Fruit fly (Drosophila melanogaster): ENCODE measurements around the gene noi.

noi gene

DNA sequence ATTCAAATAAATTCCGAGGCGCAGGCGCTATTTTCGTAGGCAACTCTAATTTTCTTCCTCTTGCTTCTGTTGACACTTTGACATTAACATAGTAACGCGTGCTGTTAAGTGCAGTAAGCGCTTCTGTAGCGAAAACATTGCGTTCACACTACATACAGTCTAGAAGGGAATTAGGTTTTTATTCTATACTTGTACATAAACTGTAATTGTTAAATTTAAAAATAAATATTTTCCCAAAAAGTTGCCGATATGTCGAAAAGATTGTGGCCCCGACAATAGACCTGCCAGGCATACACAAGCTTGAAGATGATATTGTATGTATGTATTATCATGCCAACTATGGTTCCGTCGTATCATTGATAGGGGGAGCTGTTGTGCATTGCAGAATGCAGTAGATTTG lies 15.2 kb upstream of the noi start, which contains the start of gene asl (continued):
- TF ChIP-seq CG42726 (GFP tag; IDR thresholded peaks at IDR 0.05; ENCODE audit: partially characterized antibody) (no peak), CG1832 (GFP tag; optimal IDR thresholded peaks at IDR 0.05) (no peak), jing (GFP tag; optimal IDR thresholded peaks at IDR 0.05) (no peak), CG17385 (GFP tag; optimal IDR thresholded peaks at IDR 0.05) (peak; percentile 99), Drgx (GFP tag; IDR thresholded peaks at IDR 0.05) (peak; percentile 34; the same call in 1 of the 2 replicates), Hr3 (GFP tag; optimal IDR thresholded peaks at IDR 0.05) (peak; percentile 64), Fer3 (tag; optimal IDR thresholded peaks at IDR 0.05) (peak; percentile 60), D19A (tag; optimal IDR thresholded peaks at IDR 0.05) (peak; percentile 60), gcm2 (GFP tag; optimal IDR thresholded peaks at IDR 0.05) (no peak), CTCF (GFP tag; optimal IDR thresholded peaks at IDR 0.05) (peak; percentile 94), Asciz (GFP tag; optimal IDR thresholded peaks at IDR 0.05) (peak; percentile 36), CG15479 (GFP tag; optimal IDR thresholded peaks at IDR 0.05) (peak; percentile 41), slp2 (GFP tag; optimal IDR thresholded peaks at IDR 0.05) (no peak), Hr51 (GFP tag; optimal IDR thresholded peaks at IDR 0.05) (no peak), lola (GFP tag; optimal IDR thresholded peaks at IDR 0.05) (peak in 2 of 3 experiments; percentile 71 to 98), CG17361 (GFP tag; IDR thresholded peaks at IDR 0.05) (peak; percentile 83), NfI (GFP tag; optimal IDR thresholded peaks at IDR 0.05) (peak; percentile 71), tin (GFP tag; optimal IDR thresholded peaks at IDR 0.05) (peak; percentile 58), CG15269 (tag; optimal IDR thresholded peaks at IDR 0.05) (no peak), wor (GFP tag; IDR thresholded peaks at IDR 0.05) (no peak), ara (GFP tag; IDR thresholded peaks at IDR 0.05) (no peak), CG7357 (GFP tag; IDR thresholded peaks at IDR 0.05) (peak; percentile 97), Hsf (GFP tag; optimal IDR thresholded peaks at IDR 0.05) (peak; percentile 64), HmgZ (tag; optimal IDR thresholded peaks at IDR 0.05) (peak; percentile 76), ind (GFP tag; optimal IDR thresholded peaks at IDR 0.05) (no peak), vnd (GFP tag; IDR thresholded peaks at IDR 0.05; ENCODE audit: partially characterized antibody) (no peak), seq (GFP tag; IDR thresholded peaks at IDR 0.05) (no peak), YL-1 (GFP tag; optimal IDR thresholded peaks at IDR 0.05) (peak; percentile 91), Mes4 (GFP tag; optimal IDR thresholded peaks at IDR 0.05) (peak; percentile 34), br (optimal IDR thresholded peaks at IDR 0.05) (no peak), CG17802 (tag; optimal IDR thresholded peaks at IDR 0.05) (peak; percentile 90), CG33557 (GFP tag; optimal IDR thresholded peaks at IDR 0.05) (peak; percentile 42), so (GFP tag; IDR thresholded peaks at IDR 0.05) (no peak), CG17359 (tag; optimal IDR thresholded peaks at IDR 0.05) (peak; percentile 70), CG10431 (GFP tag; optimal IDR thresholded peaks at IDR 0.05) (peak; percentile 48), CG31224 (GFP tag; IDR thresholded peaks at IDR 0.05) (peak; percentile 42; the same call in 1 of the 2 replicates), Jarid2 (GFP tag; optimal IDR thresholded peaks at IDR 0.05) (no peak), CG14710 (tag; optimal IDR thresholded peaks at IDR 0.05) (peak; percentile 88), B-H1 (GFP tag; IDR thresholded peaks at IDR 0.05) (no peak), CG15601 (tag; optimal IDR thresholded peaks at IDR 0.05) (peak; percentile 70), CG10959 (GFP tag; IDR thresholded peaks at IDR 0.05) (no peak), CG6854 (GFP tag; optimal IDR thresholded peaks at IDR 0.05) (no peak), CG11695 (GFP tag; IDR thresholded peaks at IDR 0.05) (peak; percentile 35; the same call in 1 of the 3 replicates), run (tag; optimal IDR thresholded peaks at IDR 0.05) (no peak), CG3065 (GFP tag; optimal IDR thresholded peaks at IDR 0.05) (peak; percentile 19), CG9437 (GFP tag; optimal IDR thresholded peaks at IDR 0.05) (peak; percentile 46), CG7963 (GFP tag; IDR thresholded peaks at IDR 0.05; ENCODE audit: partially characterized antibody) (no peak), CG8765 (GFP tag; IDR thresholded peaks at IDR 0.05) (peak; percentile 63), GATAe (GFP tag; conservative IDR thresholded peaks at IDR 0.05) (no peak), CG1233 (GFP tag; optimal IDR thresholded peaks at IDR 0.05) (peak; percentile 49), Atf-2 (GFP tag; optimal IDR thresholded peaks at IDR 0.05) (peak; percentile 32)

All from whole organism, embryonic.